Fruit fly (Drosophila melanogaster): Measurements from ENCODE around the gene CG43707.

DNA sequence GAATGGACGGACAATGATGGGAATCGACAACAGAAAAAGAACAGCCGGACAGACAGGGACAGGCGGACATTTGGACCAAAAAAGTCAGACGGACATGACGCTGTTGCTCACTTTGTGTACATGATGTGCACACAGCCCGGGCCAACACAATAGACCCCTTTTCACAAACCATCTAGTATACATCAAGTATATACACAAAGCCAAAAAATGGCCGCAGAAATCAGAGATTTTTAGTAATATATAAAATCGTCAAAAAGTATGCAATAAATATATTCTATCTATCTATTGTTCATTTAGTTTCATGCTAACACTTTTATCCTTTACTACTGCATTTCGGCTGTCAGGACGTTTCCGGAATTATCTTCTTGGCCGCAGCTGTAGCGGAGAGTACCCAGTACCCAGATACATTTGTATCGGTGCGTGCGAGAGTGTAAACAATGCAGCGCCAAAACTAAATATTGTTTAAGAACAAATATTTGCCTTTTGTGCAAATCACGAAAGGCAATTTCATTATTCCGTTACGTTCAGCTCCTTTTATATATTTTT lies 37.6 kb upstream of the CG43707 start:
- TF ChIP-seq CTCF (optimal IDR thresholded peaks at IDR 0.05) (no peak), CG8478 (optimal IDR thresholded peaks at IDR 0.05) (no peak)
